Worm (Caenorhabditis elegans): ENCODE results near the gene T16G12.3.

ce11 chrIII:10025989-10026388 lies 24.4 kb upstream of the T16G12.3 start, which contains the start of gene ins-22:
- TF ChIP-seq ztf-11 (tag; optimal IDR thresholded peaks at IDR 0.05), result no peak
- no peak for TF ChIP-seq bed-3 (GFP tag; optimal IDR thresholded peaks at IDR 0.05)
- no peak for TF ChIP-seq lin-13 (tag; optimal IDR thresholded peaks at IDR 0.05)
- no peak for TF ChIP-seq sptf-1 (tag; optimal IDR thresholded peaks at IDR 0.05)
- TF ChIP-seq mab-5 (tag; optimal IDR thresholded peaks at IDR 0.05), result no peak
- no peak for TF ChIP-seq snpc-4 (tag; optimal IDR thresholded peaks at IDR 0.05)
- TF ChIP-seq elt-1 (tag; optimal IDR thresholded peaks at IDR 0.05; ENCODE audit: borderline replicate concordance, insufficient read depth), result no peak
- no peak for TF ChIP-seq elt-3 (tag; optimal IDR thresholded peaks at IDR 0.05)
- no peak for TF ChIP-seq unc-62 (GFP tag; optimal IDR thresholded peaks at IDR 0.05)
- no peak for TF ChIP-seq ham-2 (GFP tag; optimal IDR thresholded peaks at IDR 0.05)
- no peak for TF ChIP-seq unc-39 (tag; optimal IDR thresholded peaks at IDR 0.05)
